Fruit fly (Drosophila melanogaster) whole organism, embryonic: ENCODE data around the gene Cypl.

Source experiments
- Asciz ChIP-seq: fragments of 200-800 bp; sonication (Bioruptor generic); optimal IDR thresholded peaks from 2 replicates; lab custom pipeline; 2017; ENCODE audit warnings: missing biosample characterization, mild to moderate bottlenecking, missing genetic modification characterization, missing genetic modification reagents
- Bgb ChIP-seq: fragments of 200-800 bp; sonication (Bioruptor generic); IDR thresholded peaks from 2 replicates; pipeline ENCODE4 v1.3.6; 2022; ENCODE audit warnings: missing biosample characterization, missing genetic modification characterization; ENCODE audit not compliant: partially characterized antibody
- CG10959 ChIP-seq: fragments of 200-800 bp; sonication (Bioruptor generic); IDR thresholded peaks from 2 replicates; pipeline ENCODE4 v1.3.6; 2022; ENCODE audit warnings: missing biosample characterization, missing genetic modification characterization
- CG12219 ChIP-seq: fragments of 200-800 bp; sonication (Bioruptor generic); optimal IDR thresholded peaks from 3 replicates; lab custom pipeline; 2018; ENCODE audit warnings: missing biosample characterization, mild to moderate bottlenecking, missing genetic modification characterization
- CG13123 ChIP-seq: fragments of 200-800 bp; sonication (Bioruptor generic); optimal IDR thresholded peaks from 2 replicates; lab custom pipeline; 2016; ENCODE audit warnings: missing biosample characterization, missing genetic modification characterization
- CG13424 ChIP-seq: fragments of 200-800 bp; sonication (Bioruptor generic); optimal IDR thresholded peaks from 2 replicates; lab custom pipeline; 2019; ENCODE audit warnings: missing biosample characterization, mild to moderate bottlenecking, missing genetic modification characterization, moderate library complexity
- CG15011 ChIP-seq: fragments of 200-800 bp; sonication (Bioruptor generic); optimal IDR thresholded peaks from 3 replicates; lab custom pipeline; 2018; ENCODE audit warnings: missing biosample characterization, mild to moderate bottlenecking, missing genetic modification characterization
- CG16863 ChIP-seq: fragments of 200-800 bp; sonication (Bioruptor generic); optimal IDR thresholded peaks from 3 replicates; lab custom pipeline; 2016; ENCODE audit warnings: missing biosample characterization, missing genetic modification characterization
- CG17385 ChIP-seq: fragments of 200-800 bp; sonication (Bioruptor generic); optimal IDR thresholded peaks from 3 replicates; lab custom pipeline; 2018; ENCODE audit warnings: missing biosample characterization, mild to moderate bottlenecking, missing genetic modification characterization
- CG18599 ChIP-seq: fragments of 200-800 bp; sonication (Bioruptor generic); optimal IDR thresholded peaks from 3 replicates; lab custom pipeline; 2017; ENCODE audit warnings: missing biosample characterization, missing genetic modification characterization, mild to moderate bottlenecking, moderate library complexity, missing genetic modification reagents
- CG18619 ChIP-seq: fragments of 200-800 bp; sonication (Bioruptor generic); optimal IDR thresholded peaks from 3 replicates; lab custom pipeline; 2017; ENCODE audit warnings: missing biosample characterization, mild to moderate bottlenecking, missing genetic modification characterization
- CG2202 ChIP-seq: fragments of 200-800 bp; sonication (Bioruptor generic); optimal IDR thresholded peaks from 2 replicates; lab custom pipeline; 2018; ENCODE audit warnings: missing biosample characterization, mild to moderate bottlenecking, missing genetic modification characterization
- CG32772 ChIP-seq: fragments of 200-800 bp; sonication (Bioruptor generic); IDR thresholded peaks from 2 replicates; pipeline ENCODE4 v1.3.6; 2022; ENCODE audit warnings: missing biosample characterization, missing genetic modification characterization
- CG4854 ChIP-seq: fragments of 200-800 bp; sonication (Bioruptor generic); optimal IDR thresholded peaks from 2 replicates; lab custom pipeline; 2016; ENCODE audit warnings: missing biosample characterization, missing genetic modification characterization, inconsistent platforms
- CG6854 ChIP-seq: fragments of 200-800 bp; sonication (Bioruptor generic); optimal IDR thresholded peaks from 3 replicates; lab custom pipeline; 2017; ENCODE audit warnings: missing biosample characterization, mild to moderate bottlenecking, missing genetic modification characterization
- CG7786 ChIP-seq: fragments of 200-800 bp; sonication (Bioruptor generic); optimal IDR thresholded peaks from 2 replicates; lab custom pipeline; 2016; ENCODE audit warnings: missing biosample characterization, missing genetic modification characterization
- CG9215 ChIP-seq: fragments of 200-800 bp; sonication (Bioruptor generic); IDR thresholded peaks from 2 replicates; pipeline ENCODE4 v1.3.6; 2022; ENCODE audit warnings: missing biosample characterization, missing genetic modification characterization
- CoRest ChIP-seq: fragments of 200-800 bp; sonication (Bioruptor generic); optimal IDR thresholded peaks from 3 replicates; lab custom pipeline; 2018; ENCODE audit warnings: missing biosample characterization, mild to moderate bottlenecking, missing genetic modification characterization, moderate library complexity
- Drgx ChIP-seq: fragments of 200-800 bp; sonication (Bioruptor generic); IDR thresholded peaks from 2 replicates; pipeline ENCODE4 v1.3.6; 2022; ENCODE audit warnings: missing biosample characterization, missing genetic modification characterization
- Hr51 ChIP-seq, 2 experiments: fragments of 200-800 bp; sonication (Bioruptor generic); optimal IDR thresholded peaks; 2 replicates in 1 of 2; 3 replicates in 1 of 2; lab custom pipeline; 2016 to 2018; ENCODE audit warnings: missing biosample characterization in 2 of 2, missing genetic modification characterization in 2 of 2, mild to moderate bottlenecking in 1 of 2, moderate library complexity in 1 of 2
- Hr78 ChIP-seq, 2 experiments: fragments of 200-800 bp in 1 of 2; fragments of >200 bp in 1 of 2; sonication (Bioruptor generic) in 1 of 2; optimal IDR thresholded peaks; 2 replicates each; lab custom pipeline; 2017 to 2019; ENCODE audit warnings: missing biosample characterization in 2 of 2, missing genetic modification characterization in 2 of 2, mild to moderate bottlenecking in 1 of 2, moderate library complexity in 1 of 2
- NfI ChIP-seq: fragments of 200-800 bp; sonication (Bioruptor generic); optimal IDR thresholded peaks from 3 replicates; lab custom pipeline; 2018; ENCODE audit warnings: missing biosample characterization, mild to moderate bottlenecking, missing genetic modification characterization, moderate library complexity
- Oli ChIP-seq: fragments of 200-800 bp; sonication (Bioruptor generic); optimal IDR thresholded peaks from 2 replicates; lab custom pipeline; 2018; ENCODE audit warnings: missing biosample characterization, mild to moderate bottlenecking, missing genetic modification characterization, moderate library complexity
- Rx ChIP-seq: fragments of 200-800 bp; sonication (Bioruptor generic); IDR thresholded peaks from 2 replicates; pipeline ENCODE4 v1.3.6; 2022; ENCODE audit warnings: missing biosample characterization, missing genetic modification characterization
- Sry-δ ChIP-seq: fragments of 200-800 bp; sonication (Bioruptor generic); optimal IDR thresholded peaks from 2 replicates; lab custom pipeline; 2016; ENCODE audit warnings: missing biosample characterization, missing genetic modification characterization
- Xbp1 ChIP-seq: fragments of 200-800 bp; sonication (Bioruptor generic); optimal IDR thresholded peaks from 3 replicates; lab custom pipeline; 2016; ENCODE audit warnings: missing biosample characterization, mild to moderate bottlenecking, missing genetic modification characterization
- ap ChIP-seq: fragments of 200-800 bp; sonication (Bioruptor generic); IDR thresholded peaks from 2 replicates; pipeline ENCODE4 v1.3.6; 2022; ENCODE audit warnings: missing biosample characterization, missing genetic modification characterization
- chn ChIP-seq: fragments of 200-800 bp; sonication (Bioruptor generic); optimal IDR thresholded peaks from 2 replicates; lab custom pipeline; 2016; ENCODE audit warnings: missing biosample characterization, missing genetic modification characterization
- ci ChIP-seq: fragments of 200-800 bp; sonication (Bioruptor generic); IDR thresholded peaks from 3 replicates; pipeline ENCODE4 v1.3.6; 2022; ENCODE audit warnings: missing biosample characterization, missing genetic modification characterization
- dmrt99B ChIP-seq: fragments of 200-800 bp; sonication (Bioruptor generic); optimal IDR thresholded peaks from 2 replicates; lab custom pipeline; 2018; ENCODE audit warnings: missing biosample characterization, mild to moderate bottlenecking, missing genetic modification characterization, moderate library complexity
- dysf ChIP-seq: fragments of 200-800 bp; sonication (Bioruptor generic); IDR thresholded peaks from 3 replicates; pipeline ENCODE4 v1.3.6; 2022; ENCODE audit warnings: missing biosample characterization, missing genetic modification characterization
- ems ChIP-seq: fragments of 200-800 bp; sonication (Bioruptor generic); optimal IDR thresholded peaks from 3 replicates; lab custom pipeline; 2016; ENCODE audit warnings: missing biosample characterization, missing genetic modification characterization
- esg ChIP-seq: fragments of 200-800 bp; sonication (Bioruptor generic); conservative IDR thresholded peaks from 2 replicates; pipeline ENCODE4 v1.3.6; 2022; ENCODE audit warnings: missing biosample characterization, missing genetic modification characterization
- ewg ChIP-seq: fragments of 200-800 bp; sonication (Bioruptor generic); optimal IDR thresholded peaks from 3 replicates; lab custom pipeline; 2017; ENCODE audit warnings: mild to moderate bottlenecking, missing biosample characterization, missing genetic modification reagents, missing genetic modification characterization
- fd102C ChIP-seq: fragments of 200-800 bp; sonication (Bioruptor generic); optimal IDR thresholded peaks from 2 replicates; lab custom pipeline; 2018; ENCODE audit warnings: missing biosample characterization, mild to moderate bottlenecking, missing genetic modification characterization, moderate library complexity
- gcm2 ChIP-seq: fragments of 200-800 bp; sonication (Bioruptor generic); optimal IDR thresholded peaks from 2 replicates; lab custom pipeline; 2016; ENCODE audit warnings: missing biosample characterization, missing genetic modification characterization
- gfzf ChIP-seq: fragments of 200-800 bp; sonication (Bioruptor generic); optimal IDR thresholded peaks from 2 replicates; lab custom pipeline; 2016; ENCODE audit warnings: missing biosample characterization, mild to moderate bottlenecking, missing genetic modification characterization, moderate library complexity
- ham ChIP-seq: fragments of 200-800 bp; sonication (Bioruptor generic); IDR thresholded peaks from 2 replicates; pipeline ENCODE4 v1.3.6; 2022; ENCODE audit warnings: missing biosample characterization, missing genetic modification characterization
- hbn ChIP-seq: fragments of 200-800 bp; sonication (Bioruptor generic); IDR thresholded peaks from 2 replicates; pipeline ENCODE4 v1.3.6; 2022; ENCODE audit warnings: missing biosample characterization, missing genetic modification characterization; ENCODE audit not compliant: partially characterized antibody
- jumu ChIP-seq: fragments of 200-800 bp; sonication (Bioruptor generic); optimal IDR thresholded peaks from 3 replicates; lab custom pipeline; 2016; ENCODE audit warnings: missing biosample characterization, missing genetic modification characterization
- klu ChIP-seq: fragments of 200-800 bp; sonication (Bioruptor generic); IDR thresholded peaks from 2 replicates; pipeline ENCODE4 v1.3.6; 2022; ENCODE audit warnings: missing biosample characterization, missing genetic modification characterization
- nmo ChIP-seq: fragments of 200-800 bp; sonication (Bioruptor generic); optimal IDR thresholded peaks from 2 replicates; lab custom pipeline; 2018; ENCODE audit warnings: missing biosample characterization, mild to moderate bottlenecking, missing genetic modification characterization, moderate library complexity
- pb ChIP-seq: fragments of 200-800 bp; sonication (Bioruptor generic); optimal IDR thresholded peaks from 3 replicates; lab custom pipeline; 2016; ENCODE audit warnings: missing biosample characterization, missing genetic modification characterization
- ranshi ChIP-seq: fragments of 200-800 bp; sonication (Bioruptor generic); IDR thresholded peaks from 2 replicates; pipeline ENCODE4 v1.3.6; 2022; ENCODE audit warnings: missing biosample characterization, missing genetic modification characterization
- run ChIP-seq: fragments of 200-800 bp; sonication (Bioruptor generic); optimal IDR thresholded peaks from 3 replicates; lab custom pipeline; 2018; ENCODE audit warnings: missing biosample characterization, mild to moderate bottlenecking, missing genetic modification characterization
- salm ChIP-seq: fragments of 200-800 bp; sonication (Bioruptor generic); optimal IDR thresholded peaks from 2 replicates; lab custom pipeline; 2018; ENCODE audit warnings: missing biosample characterization, mild to moderate bottlenecking, missing genetic modification characterization
- so ChIP-seq: fragments of 200-800 bp; sonication (Bioruptor generic); IDR thresholded peaks from 3 replicates; pipeline ENCODE4 v1.3.6; 2022; ENCODE audit warnings: missing biosample characterization, missing genetic modification characterization
- sug ChIP-seq: fragments of 200-800 bp; optimal IDR thresholded peaks from 2 replicates; lab custom pipeline; 2019; ENCODE audit warnings: missing biosample characterization, mild to moderate bottlenecking, missing genetic modification characterization, moderate library complexity
- vfl ChIP-seq: fragments of 200-800 bp; sonication (Bioruptor generic); optimal IDR thresholded peaks from 2 replicates; lab custom pipeline; 2016; ENCODE audit warnings: missing biosample characterization, missing genetic modification characterization

Gene Cypl

DNA sequence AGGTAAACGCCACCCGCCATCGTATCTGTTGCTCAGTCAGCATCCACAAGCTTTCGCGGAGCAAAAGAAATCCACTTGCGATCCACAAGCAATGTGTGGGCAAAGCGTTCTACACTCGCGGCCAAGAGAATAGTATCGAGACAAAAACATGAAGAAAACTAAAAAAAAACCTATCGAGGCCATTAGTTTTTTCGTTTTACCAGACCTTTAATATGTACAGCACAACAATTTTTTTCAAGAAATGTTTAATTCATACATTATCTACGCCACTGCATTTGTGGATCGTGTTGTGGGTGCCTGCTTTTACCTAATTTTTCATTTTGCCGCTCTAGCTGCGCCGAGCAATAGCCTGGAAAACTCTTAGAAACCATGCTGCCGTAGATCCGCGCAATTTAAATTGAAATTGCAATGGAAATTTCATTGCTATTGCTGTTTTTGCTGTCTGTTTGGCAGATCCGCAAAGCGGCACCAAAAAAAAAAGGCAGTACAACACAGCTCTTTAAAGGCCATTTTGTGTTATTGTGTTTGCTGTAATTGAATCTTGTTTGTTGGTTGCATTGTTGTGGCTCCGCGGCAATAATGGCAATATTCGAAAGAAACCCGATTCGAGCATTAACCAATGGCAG lies 20.4 kb upstream of the Cypl start (continued):
- TF ChIP-seq Sry-δ (GFP tag; lab: Kevin White, UChicago): peak; percentile 11
- TF ChIP-seq CG7786: no peak
- TF ChIP-seq vfl (GFP tag; lab: Kevin White, UChicago): no peak
- peak; percentile 81 for TF ChIP-seq Asciz (GFP tag; lab: Kevin White, UChicago)
- TF ChIP-seq CG4854 (GFP tag; lab: Kevin White, UChicago): peak; percentile 50
- TF ChIP-seq esg (GFP tag; lab: Robert Waterston, UW): peak; percentile 51
- TF ChIP-seq klu (GFP tag; lab: Robert Waterston, UW): no peak
- no peak for TF ChIP-seq so (GFP tag; lab: Robert Waterston, UW)
- TF ChIP-seq chn (GFP tag; lab: Kevin White, UChicago): peak; percentile 12
- TF ChIP-seq Xbp1 (GFP tag; lab: Kevin White, UChicago): peak; percentile 63
- TF ChIP-seq CG18619 (GFP tag; lab: Kevin White, UChicago): peak; percentile 28
- TF ChIP-seq ewg (GFP tag; lab: Kevin White, UChicago): peak; percentile 37
- TF ChIP-seq CG6854 (GFP tag; lab: Kevin White, UChicago): no peak
- TF ChIP-seq CG2202 (tag; lab: Kevin White, UChicago): peak; percentile 35
- TF ChIP-seq dysf (GFP tag; lab: Robert Waterston, UW): peak; percentile 75
- peak; percentile 12 for TF ChIP-seq ems (GFP tag; lab: Kevin White, UChicago)
- TF ChIP-seq Rx (GFP tag; lab: Robert Waterston, UW): peak; percentile 48
- TF ChIP-seq run (tag; lab: Kevin White, UChicago): peak; percentile 58
- no peak for TF ChIP-seq gfzf
- TF ChIP-seq jumu (GFP tag; lab: Kevin White, UChicago): peak; percentile 12
- TF ChIP-seq CG10959 (GFP tag; lab: Robert Waterston, UW): 0 out of 2 replicates have a peak, but pooled peaks have one; percentile 40
- no peak for TF ChIP-seq fd102C
- peak in 1 of 2 experiments; percentile 76 for TF ChIP-seq Hr51 (GFP tag; optimal IDR thresholded peaks at IDR 0.05; lab: Kevin White, UChicago)
- no peak for TF ChIP-seq hbn
- TF ChIP-seq Hr78 (GFP tag; optimal IDR thresholded peaks at IDR 0.05; lab: Kevin White, UChicago): peak in 1 of 2 experiments; percentile 40
- peak; percentile 40 for TF ChIP-seq CG18599
- TF ChIP-seq CoRest (tag; lab: Kevin White, UChicago): peak; percentile 54
- TF ChIP-seq Oli (tag; lab: Kevin White, UChicago): peak; percentile 62
- TF ChIP-seq CG9215 (GFP tag; lab: Robert Waterston, UW): peak; percentile 34; the same call in 1 of the 2 replicates
- peak; percentile 4 for TF ChIP-seq CG16863
- no peak for TF ChIP-seq sug (tag; lab: Kevin White, UChicago)
- peak; percentile 47 for TF ChIP-seq salm (tag; lab: Kevin White, UChicago)
- TF ChIP-seq CG17385 (GFP tag; lab: Kevin White, UChicago): peak; percentile 55
- peak; percentile 61 for TF ChIP-seq nmo (GFP tag; lab: Kevin White, UChicago)
- TF ChIP-seq dmrt99B (tag; lab: Kevin White, UChicago): peak; percentile 79
- TF ChIP-seq CG13123 (GFP tag; lab: Kevin White, UChicago): no peak
- TF ChIP-seq CG32772 (GFP tag; lab: Robert Waterston, UW): peak; percentile 74
- TF ChIP-seq Bgb (GFP tag; lab: Robert Waterston, UW): no peak
- peak; percentile 54 for TF ChIP-seq pb (GFP tag; lab: Kevin White, UChicago)
- TF ChIP-seq CG15011: no peak
- peak; percentile 90 for TF ChIP-seq ci (GFP tag; lab: Robert Waterston, UW)
- TF ChIP-seq ap: peak; percentile 74; the same call in 1 of the 2 replicates
- TF ChIP-seq ham (GFP tag; lab: Robert Waterston, UW): no peak
- peak; percentile 92 for TF ChIP-seq Drgx
- peak; percentile 66 for TF ChIP-seq ranshi (GFP tag; lab: Robert Waterston, UW)
- peak; percentile 64 for TF ChIP-seq CG12219
- TF ChIP-seq CG13424 (tag; lab: Kevin White, UChicago): peak; percentile 56
- peak; percentile 21 for TF ChIP-seq gcm2 (GFP tag; lab: Kevin White, UChicago)
- TF ChIP-seq NfI (GFP tag; lab: Kevin White, UChicago): peak; percentile 51
